Fruit fly (Drosophila melanogaster): ENCODE results near the gene CG33080.
A peak's percentile ranks its signal among the peaks of the same experiment; 100 is the strongest.

The CG33080 gene

DNA sequence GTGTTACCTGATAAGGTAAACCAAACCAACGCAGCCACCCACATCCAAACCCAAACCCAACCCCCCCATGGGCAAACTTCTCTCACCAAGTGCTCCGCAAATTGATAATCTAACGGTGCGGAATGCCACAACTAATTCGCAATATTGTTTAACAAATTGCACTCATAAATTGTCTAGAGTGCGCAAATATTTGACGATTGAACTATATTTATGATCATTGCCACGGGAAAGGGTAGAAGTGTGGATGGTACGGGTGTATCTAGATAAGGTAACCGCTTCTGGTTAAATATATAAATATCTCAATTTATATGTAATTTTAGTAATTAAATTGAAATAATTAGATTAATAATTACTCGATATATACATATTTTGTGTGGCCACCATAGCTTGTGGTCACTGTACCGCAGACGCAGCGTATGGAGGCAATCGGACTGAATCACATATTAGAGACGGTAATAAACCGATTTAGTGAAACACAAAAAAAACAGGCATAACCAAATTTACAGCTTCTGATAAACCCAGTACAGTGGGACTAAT is 966 bp upstream of the CG33080 start (continued):
- TF ChIP-seq Atf-2 (GFP tag; optimal IDR thresholded peaks at IDR 0.05) (no peak), nerfin-1 (tag; optimal IDR thresholded peaks at IDR 0.05) (no peak), CG15601 (tag; optimal IDR thresholded peaks at IDR 0.05) (no peak), crc (GFP tag; optimal IDR thresholded peaks at IDR 0.05) (no peak), CkIIα-i1 (GFP tag; IDR thresholded peaks at IDR 0.05) (0 out of 2 replicates have a peak, but pooled peaks have one; percentile 34), dpn (GFP tag; optimal IDR thresholded peaks at IDR 0.05) (peak in 1 of 2 experiments; percentile 49), CG17385 (GFP tag; optimal IDR thresholded peaks at IDR 0.05) (peak; percentile 65), Six4 (GFP tag; optimal IDR thresholded peaks at IDR 0.05) (no peak), Trl (optimal IDR thresholded peaks at IDR 0.05) (no peak), Trl (GFP tag; optimal IDR thresholded peaks at IDR 0.05) (no peak), CG8944 (GFP tag; optimal IDR thresholded peaks at IDR 0.05) (no peak), sens (GFP tag) (no peak), Hey (tag; optimal IDR thresholded peaks at IDR 0.05) (no peak), CG4360 (GFP tag; IDR thresholded peaks at IDR 0.05) (no peak), CG4617 (GFP tag; optimal IDR thresholded peaks at IDR 0.05; ENCODE audit: borderline replicate concordance) (no peak), CG5180 (GFP tag; optimal IDR thresholded peaks at IDR 0.05) (no peak), CG1647 (GFP tag; optimal IDR thresholded peaks at IDR 0.05) (no peak), Spps (tag; optimal IDR thresholded peaks at IDR 0.05) (no peak), CoRest (tag; optimal IDR thresholded peaks at IDR 0.05) (peak; percentile 71), Bteb2 (GFP tag; optimal IDR thresholded peaks at IDR 0.05) (no peak), CG12659 (GFP tag; optimal IDR thresholded peaks at IDR 0.05) (peak; percentile 61), nmo (GFP tag; optimal IDR thresholded peaks at IDR 0.05) (peak; percentile 24), hbn (GFP tag; IDR thresholded peaks at IDR 0.05; ENCODE audit: partially characterized antibody) (no peak), Max (GFP tag; optimal IDR thresholded peaks at IDR 0.05) (peak; percentile 1), lmd (GFP tag; IDR thresholded peaks at IDR 0.05) (peak; percentile 71; the same call in 1 of the 2 replicates), Atf3 (GFP tag; optimal IDR thresholded peaks at IDR 0.05) (no peak), en (GFP tag; optimal IDR thresholded peaks at IDR 0.05) (no peak), pho (GFP tag; optimal IDR thresholded peaks at IDR 0.05) (no peak), Pdp1 (GFP tag; optimal IDR thresholded peaks at IDR 0.05) (peak in 1 of 2 experiments; percentile 5), Bgb (GFP tag; IDR thresholded peaks at IDR 0.05; ENCODE audit: partially characterized antibody) (no peak), tin (GFP tag; optimal IDR thresholded peaks at IDR 0.05) (no peak), Xrp1 (GFP tag; IDR thresholded peaks at IDR 0.05) (peak; percentile 41; the same call in 1 of the 2 replicates), ttk (GFP tag; IDR thresholded peaks at IDR 0.05) (peak; percentile 58; the same call in 1 of the 2 replicates), jumu (GFP tag; optimal IDR thresholded peaks at IDR 0.05) (no peak), Usf (GFP tag; optimal IDR thresholded peaks at IDR 0.05) (no peak), ro (GFP tag; IDR thresholded peaks at IDR 0.05) (no peak), wek (GFP tag; optimal IDR thresholded peaks at IDR 0.05) (no peak), pzg (GFP tag; optimal IDR thresholded peaks at IDR 0.05) (no peak), CG8089 (GFP tag; optimal IDR thresholded peaks at IDR 0.05) (no peak), grau (tag; optimal IDR thresholded peaks at IDR 0.05) (peak; percentile 91), CG10147 (GFP tag; optimal IDR thresholded peaks at IDR 0.05) (peak; percentile 50), Bdp1 (GFP tag; optimal IDR thresholded peaks at IDR 0.05) (no peak), lilli (GFP tag; optimal IDR thresholded peaks at IDR 0.05) (peak; percentile 44), Hr3 (GFP tag; optimal IDR thresholded peaks at IDR 0.05) (peak; percentile 9), MESR4 (GFP tag; optimal IDR thresholded peaks at IDR 0.05) (no peak), CG2116 (GFP tag; optimal IDR thresholded peaks at IDR 0.05) (no peak), her (GFP tag; optimal IDR thresholded peaks at IDR 0.05) (no peak), Rx (GFP tag; IDR thresholded peaks at IDR 0.05) (peak; percentile 21; the same call in 1 of the 2 replicates), Hr51 (GFP tag; optimal IDR thresholded peaks at IDR 0.05) (peak in 1 of 2 experiments; percentile 53), CG11560 (tag; IDR thresholded peaks at IDR 0.05) (peak; percentile 39; the same call in 1 of the 3 replicates), CG14667 (GFP tag; IDR thresholded peaks at IDR 0.05) (peak; percentile 56)

Measured in whole organism, embryonic.